Fruit fly (Drosophila melanogaster) whole organism, embryonic: ENCODE data around the gene Sk2.
A peak's percentile ranks its signal among the peaks of the same experiment; 100 is the strongest.

Experiments
- Asciz ChIP-seq: fragments of 200-800 bp; sonication (Bioruptor generic); optimal IDR thresholded peaks from 2 replicates; lab custom pipeline; 2017; ENCODE audit warnings: missing biosample characterization, mild to moderate bottlenecking, missing genetic modification characterization, missing genetic modification reagents
- BtbVII ChIP-seq: fragments of 200-800 bp; sonication (Bioruptor generic); optimal IDR thresholded peaks from 3 replicates; lab custom pipeline; 2017; ENCODE audit warnings: missing biosample characterization, mild to moderate bottlenecking, missing genetic modification characterization
- CG1024 ChIP-seq: fragments of 200-800 bp; sonication (Bioruptor generic); IDR thresholded peaks from 2 replicates; pipeline ENCODE4 v1.3.6; 2022; ENCODE audit warnings: missing biosample characterization, missing genetic modification characterization
- CG10274 ChIP-seq: fragments of 200-800 bp; sonication (Bioruptor generic); optimal IDR thresholded peaks from 3 replicates; lab custom pipeline; 2017; ENCODE audit warnings: missing biosample characterization, mild to moderate bottlenecking, missing genetic modification characterization
- CG10654 ChIP-seq: fragments of 200-800 bp; sonication (Bioruptor generic); optimal IDR thresholded peaks from 2 replicates; lab custom pipeline; 2016; ENCODE audit warnings: missing biosample characterization, missing genetic modification characterization
- CG12071 ChIP-seq: fragments of 200-800 bp; sonication (Bioruptor generic); optimal IDR thresholded peaks from 3 replicates; lab custom pipeline; 2018; ENCODE audit warnings: missing biosample characterization, mild to moderate bottlenecking, missing genetic modification characterization
- CG12219 ChIP-seq: fragments of 200-800 bp; sonication (Bioruptor generic); optimal IDR thresholded peaks from 3 replicates; lab custom pipeline; 2018; ENCODE audit warnings: missing biosample characterization, mild to moderate bottlenecking, missing genetic modification characterization
- CG13894 ChIP-seq: fragments of 200-800 bp; sonication (Bioruptor generic); optimal IDR thresholded peaks from 3 replicates; lab custom pipeline; 2018; ENCODE audit warnings: missing biosample characterization, mild to moderate bottlenecking, missing genetic modification characterization, moderate library complexity
- CG14014 ChIP-seq: fragments of 200-800 bp; sonication (Bioruptor generic); IDR thresholded peaks from 2 replicates; pipeline ENCODE4 v1.3.6; 2022; ENCODE audit warnings: missing biosample characterization, missing genetic modification characterization
- CG1602 ChIP-seq: fragments of 200-800 bp; sonication (Bioruptor generic); optimal IDR thresholded peaks from 3 replicates; lab custom pipeline; 2016; ENCODE audit warnings: missing biosample characterization, missing genetic modification characterization
- CG17829 ChIP-seq: fragments of 200-800 bp; optimal IDR thresholded peaks from 2 replicates; lab custom pipeline; 2019; ENCODE audit warnings: missing biosample characterization, mild to moderate bottlenecking, missing genetic modification characterization, moderate library complexity
- CG18619 ChIP-seq: fragments of 200-800 bp; sonication (Bioruptor generic); optimal IDR thresholded peaks from 3 replicates; lab custom pipeline; 2017; ENCODE audit warnings: missing biosample characterization, mild to moderate bottlenecking, missing genetic modification characterization
- CG30403 ChIP-seq: fragments of 200-800 bp; sonication (Bioruptor generic); optimal IDR thresholded peaks from 3 replicates; lab custom pipeline; 2016; ENCODE audit warnings: missing biosample characterization, missing genetic modification characterization
- CG32532 ChIP-seq: fragments of 200-800 bp; sonication (Bioruptor generic); IDR thresholded peaks from 2 replicates; pipeline ENCODE4 v1.3.6; 2022; ENCODE audit warnings: missing biosample characterization, missing genetic modification characterization
- CG4404 ChIP-seq: fragments of 200-800 bp; sonication (Bioruptor generic); IDR thresholded peaks from 2 replicates; pipeline ENCODE4 v1.3.6; 2022; ENCODE audit warnings: missing biosample characterization, missing genetic modification characterization
- CG4730 ChIP-seq: fragments of 200-800 bp; sonication (Bioruptor generic); IDR thresholded peaks from 2 replicates; pipeline ENCODE4 v1.3.6; 2022; ENCODE audit warnings: missing biosample characterization, missing genetic modification characterization
- CG7928 ChIP-seq: fragments of 200-800 bp; sonication (Bioruptor generic); optimal IDR thresholded peaks from 2 replicates; lab custom pipeline; 2017; ENCODE audit warnings: missing biosample characterization, mild to moderate bottlenecking, missing genetic modification characterization
- CG7987 ChIP-seq: fragments of 200-800 bp; sonication (Bioruptor generic); optimal IDR thresholded peaks from 2 replicates; lab custom pipeline; 2018; ENCODE audit warnings: missing biosample characterization, mild to moderate bottlenecking, missing genetic modification characterization, moderate library complexity
- CG8478 ChIP-seq: fragments of >200 bp; optimal IDR thresholded peaks from 2 replicates; lab custom pipeline; 2018
- CG8765 ChIP-seq: fragments of 200-800 bp; sonication (Bioruptor generic); IDR thresholded peaks from 2 replicates; pipeline ENCODE4 v1.3.6; 2022; ENCODE audit warnings: missing biosample characterization, missing genetic modification characterization
- D19A ChIP-seq: fragments of 200-800 bp; optimal IDR thresholded peaks from 3 replicates; lab custom pipeline; 2019; ENCODE audit warnings: missing biosample characterization, mild to moderate bottlenecking, missing genetic modification characterization, moderate library complexity
- Dip2 ChIP-seq: fragments of 200-800 bp; sonication (Bioruptor generic); IDR thresholded peaks from 2 replicates; pipeline ENCODE4 v1.3.6; 2022; ENCODE audit warnings: missing biosample characterization, missing genetic modification characterization
- Fer2 ChIP-seq: fragments of 200-800 bp; sonication (Bioruptor generic); optimal IDR thresholded peaks from 2 replicates; lab custom pipeline; 2018; ENCODE audit warnings: missing biosample characterization, mild to moderate bottlenecking, missing genetic modification characterization, moderate library complexity
- Hand ChIP-seq: fragments of 200-800 bp; sonication (Bioruptor generic); optimal IDR thresholded peaks from 2 replicates; lab custom pipeline; 2017; ENCODE audit warnings: mild to moderate bottlenecking, missing biosample characterization, missing genetic modification reagents, missing genetic modification characterization
- HmgD ChIP-seq: fragments of 200-800 bp; sonication (Bioruptor generic); optimal IDR thresholded peaks from 3 replicates; lab custom pipeline; 2016; ENCODE audit warnings: missing biosample characterization, missing genetic modification characterization
- HmgZ ChIP-seq: fragments of 200-800 bp; sonication (Bioruptor generic); optimal IDR thresholded peaks from 2 replicates; lab custom pipeline; 2018; ENCODE audit warnings: missing biosample characterization, mild to moderate bottlenecking, missing genetic modification characterization
- Hmx ChIP-seq: fragments of 200-800 bp; sonication (Bioruptor generic); optimal IDR thresholded peaks from 2 replicates; lab custom pipeline; 2016; ENCODE audit warnings: missing biosample characterization, missing genetic modification characterization
- Hr51 ChIP-seq, 2 experiments: fragments of 200-800 bp; sonication (Bioruptor generic); optimal IDR thresholded peaks; 2 replicates in 1 of 2; 3 replicates in 1 of 2; lab custom pipeline; 2016 to 2018; ENCODE audit warnings: missing biosample characterization in 2 of 2, missing genetic modification characterization in 2 of 2, mild to moderate bottlenecking in 1 of 2, moderate library complexity in 1 of 2
- Mrtf ChIP-seq: fragments of 200-800 bp; sonication (Bioruptor generic); IDR thresholded peaks from 3 replicates; pipeline ENCODE4 v1.3.6; 2022; ENCODE audit warnings: missing biosample characterization, missing genetic modification characterization
- NC2β ChIP-seq: fragments of 200-800 bp; sonication (Bioruptor generic); optimal IDR thresholded peaks from 2 replicates; lab custom pipeline; 2016; ENCODE audit warnings: missing biosample characterization, missing genetic modification characterization
- Nf-YA ChIP-seq: fragments of 200-800 bp; sonication (Bioruptor generic); IDR thresholded peaks from 2 replicates; pipeline ENCODE4 v1.3.6; 2022; ENCODE audit warnings: missing biosample characterization, missing genetic modification characterization
- Oli ChIP-seq: fragments of 200-800 bp; sonication (Bioruptor generic); optimal IDR thresholded peaks from 2 replicates; lab custom pipeline; 2018; ENCODE audit warnings: missing biosample characterization, mild to moderate bottlenecking, missing genetic modification characterization, moderate library complexity
- Spps ChIP-seq: fragments of 200-800 bp; sonication (Bioruptor generic); optimal IDR thresholded peaks from 2 replicates; lab custom pipeline; 2018; ENCODE audit warnings: missing biosample characterization, mild to moderate bottlenecking, missing genetic modification characterization
- cato ChIP-seq: fragments of 200-800 bp; sonication (Bioruptor generic); optimal IDR thresholded peaks from 2 replicates; lab custom pipeline; 2016; ENCODE audit warnings: missing biosample characterization, missing genetic modification characterization, borderline replicate concordance
- cg ChIP-seq: fragments of 200-800 bp; sonication (Bioruptor generic); optimal IDR thresholded peaks from 3 replicates; lab custom pipeline; 2019; ENCODE audit warnings: missing biosample characterization, mild to moderate bottlenecking, missing genetic modification characterization, moderate library complexity
- dm ChIP-seq: fragments of 200-800 bp; sonication (Bioruptor generic); optimal IDR thresholded peaks from 3 replicates; lab custom pipeline; 2016; ENCODE audit warnings: missing biosample characterization, missing genetic modification characterization
- dmrt99B ChIP-seq: fragments of 200-800 bp; sonication (Bioruptor generic); optimal IDR thresholded peaks from 2 replicates; lab custom pipeline; 2018; ENCODE audit warnings: missing biosample characterization, mild to moderate bottlenecking, missing genetic modification characterization, moderate library complexity
- gce ChIP-seq: fragments of 200-800 bp; sonication (Bioruptor generic); IDR thresholded peaks from 3 replicates; pipeline ENCODE4 v1.3.6; 2022; ENCODE audit warnings: missing biosample characterization, missing genetic modification characterization
- grau ChIP-seq: fragments of 200-800 bp; optimal IDR thresholded peaks from 3 replicates; lab custom pipeline; 2019; ENCODE audit warnings: missing biosample characterization, mild to moderate bottlenecking, missing genetic modification characterization, moderate library complexity
- gt ChIP-seq: fragments of 200-800 bp; sonication (Bioruptor generic); IDR thresholded peaks from 2 replicates; pipeline ENCODE4 v1.3.6; 2022; ENCODE audit warnings: missing biosample characterization, missing genetic modification characterization
- nmo ChIP-seq: fragments of 200-800 bp; sonication (Bioruptor generic); optimal IDR thresholded peaks from 2 replicates; lab custom pipeline; 2018; ENCODE audit warnings: missing biosample characterization, mild to moderate bottlenecking, missing genetic modification characterization, moderate library complexity
- pho ChIP-seq: fragments of 200-800 bp; sonication (Bioruptor generic); optimal IDR thresholded peaks from 2 replicates; lab custom pipeline; 2016; ENCODE audit warnings: missing biosample characterization, missing genetic modification characterization
- pita ChIP-seq: fragments of 200-800 bp; sonication (Bioruptor generic); optimal IDR thresholded peaks from 2 replicates; lab custom pipeline; 2017; ENCODE audit warnings: missing biosample characterization, mild to moderate bottlenecking, missing genetic modification characterization
- sc ChIP-seq, 3 experiments: fragments of >200 bp in 2 of 3; fragments of 200-800 bp in 1 of 3; sonication (Bioruptor generic) in 1 of 3; optimal IDR thresholded peaks; 2 replicates in 2 of 3; 3 replicates in 1 of 3; lab custom pipeline; 2017; ENCODE audit warnings: mild to moderate bottlenecking in 1 of 3, missing biosample characterization in 1 of 3, missing genetic modification characterization in 1 of 3, missing genetic modification reagents in 1 of 3
- slbo ChIP-seq: fragments of 200-800 bp; sonication (Bioruptor generic); IDR thresholded peaks from 2 replicates; pipeline ENCODE4 v1.3.6; 2022; ENCODE audit warnings: missing biosample characterization, missing genetic modification characterization
- stwl ChIP-seq: fragments of 200-800 bp; sonication (Bioruptor generic); optimal IDR thresholded peaks from 3 replicates; lab custom pipeline; 2018; ENCODE audit warnings: missing biosample characterization, mild to moderate bottlenecking, missing genetic modification characterization, moderate library complexity
- trem ChIP-seq: fragments of 200-800 bp; optimal IDR thresholded peaks from 3 replicates; lab custom pipeline; 2019; ENCODE audit warnings: missing biosample characterization, mild to moderate bottlenecking, missing genetic modification characterization, moderate library complexity
- zen2 ChIP-seq: fragments of 200-800 bp; sonication (Bioruptor generic); IDR thresholded peaks from 3 replicates; pipeline ENCODE4 v1.3.6; 2022; ENCODE audit warnings: missing biosample characterization, missing genetic modification characterization; ENCODE audit not compliant: partially characterized antibody

Gene Sk2

dm6 chr3L:3035769-3036583 is 10.9 kb upstream of the Sk2 start (continued):
- TF ChIP-seq CG18619 (GFP tag; lab: Kevin White, UChicago), result peak; percentile 86
- peak; percentile 55 for TF ChIP-seq CG1602 (GFP tag; lab: Kevin White, UChicago)
- TF ChIP-seq CG10274 (GFP tag; lab: Kevin White, UChicago), result peak; percentile 62
- peak; percentile 81 for TF ChIP-seq D19A (tag; lab: Kevin White, UChicago)
- TF ChIP-seq CG10654 (GFP tag; lab: Kevin White, UChicago), result peak; percentile 56
- peak; percentile 80 for TF ChIP-seq pho (GFP tag; lab: Kevin White, UChicago)
- peak; percentile 79 for TF ChIP-seq Asciz (GFP tag; lab: Kevin White, UChicago)
- TF ChIP-seq pita (GFP tag; lab: Kevin White, UChicago), result no peak
- peak; percentile 46 for TF ChIP-seq CG7928 (GFP tag; lab: Kevin White, UChicago)
- TF ChIP-seq CG14014 (GFP tag; lab: Robert Waterston, UW), result peak; percentile 83
- peak; percentile 67 for TF ChIP-seq CG8765 (GFP tag; lab: Robert Waterston, UW)
- TF ChIP-seq CG7987 (GFP tag; lab: Kevin White, UChicago), result peak; percentile 46
- peak; percentile 76 for TF ChIP-seq CG13894 (tag; lab: Kevin White, UChicago)
- peak; percentile 89 for TF ChIP-seq BtbVII (GFP tag; lab: Kevin White, UChicago)
- peak; percentile 70 for TF ChIP-seq CG4404
- no peak for TF ChIP-seq HmgD (GFP tag; lab: Kevin White, UChicago)
- TF ChIP-seq CG30403 (GFP tag; lab: Kevin White, UChicago), result peak; percentile 86
- no peak for TF ChIP-seq zen2 (GFP tag; lab: Robert Waterston, UW)
- TF ChIP-seq Fer2, result peak; percentile 68
- TF ChIP-seq Dip2 (GFP tag; lab: Robert Waterston, UW), result no peak
- peak; percentile 10 for TF ChIP-seq Hmx (GFP tag; lab: Kevin White, UChicago)
- TF ChIP-seq grau (tag; lab: Kevin White, UChicago), result peak; percentile 90
- 0 out of 3 replicates have a peak, but pooled peaks have one; percentile 43 for TF ChIP-seq Mrtf (GFP tag; lab: Robert Waterston, UW)
- no peak for TF ChIP-seq gt
- peak; percentile 87 for TF ChIP-seq dmrt99B (tag; lab: Kevin White, UChicago)
- TF ChIP-seq CG32532 (GFP tag; lab: Robert Waterston, UW), result peak; percentile 76
- peak; percentile 21 for TF ChIP-seq cg
- peak; percentile 41 for TF ChIP-seq cato (GFP tag; lab: Kevin White, UChicago)
- peak; percentile 67 for TF ChIP-seq CG12071 (GFP tag; lab: Kevin White, UChicago)
- peak; percentile 59 for TF ChIP-seq trem
- TF ChIP-seq dm (GFP tag; lab: Kevin White, UChicago), result peak; percentile 60
- TF ChIP-seq nmo (GFP tag; lab: Kevin White, UChicago), result peak; percentile 94
- no peak for TF ChIP-seq sc (optimal IDR thresholded peaks at IDR 0.05; lab: Kevin White, UChicago)
- peak; percentile 75 for TF ChIP-seq sc (GFP tag; optimal IDR thresholded peaks at IDR 0.05; lab: Kevin White, UChicago)
- peak; percentile 86 for TF ChIP-seq CG12219 (GFP tag; lab: Kevin White, UChicago)
- TF ChIP-seq CG8478 (lab: Kevin White, UChicago), result no peak
- TF ChIP-seq NC2β (GFP tag; lab: Kevin White, UChicago), result peak; percentile 4
- peak; percentile 87 for TF ChIP-seq HmgZ (tag; lab: Kevin White, UChicago)
- peak; percentile 64 for TF ChIP-seq CG4730 (GFP tag; lab: Robert Waterston, UW)
- TF ChIP-seq gce (GFP tag; lab: Robert Waterston, UW), result peak; percentile 60; the same call in 1 of the 3 replicates
- peak; percentile 86 for TF ChIP-seq Oli (tag; lab: Kevin White, UChicago)
- peak; percentile 78 for TF ChIP-seq Spps (tag; lab: Kevin White, UChicago)
- peak; percentile 73 for TF ChIP-seq Hand (GFP tag; lab: Kevin White, UChicago)
- TF ChIP-seq Nf-YA, result peak; percentile 67; the same call in 1 of the 2 replicates
- peak; percentile 87 for TF ChIP-seq CG17829 (tag; lab: Kevin White, UChicago)
- peak; percentile 71 to 89 for TF ChIP-seq Hr51 (GFP tag; optimal IDR thresholded peaks at IDR 0.05; lab: Kevin White, UChicago)
- TF ChIP-seq stwl (tag; lab: Kevin White, UChicago), result peak; percentile 26
- TF ChIP-seq slbo (GFP tag; lab: Robert Waterston, UW), result peak; percentile 77
- TF ChIP-seq CG1024 (GFP tag; lab: Robert Waterston, UW), result peak; percentile 44; the same call in 1 of the 2 replicates
